Fruit fly (Drosophila melanogaster) Kc167 (cell line): ENCODE data around the gene CG15743.

Experiments
- Myc ChIP-seq: fragments of >200 bp; optimal IDR thresholded peaks from 2 replicates; lab custom pipeline; 2017; ENCODE audit warnings: missing external identifiers
- Sin3A ChIP-seq: fragments of >200 bp; optimal IDR thresholded peaks from 2 replicates; lab custom pipeline; 2018; ENCODE audit warnings: missing external identifiers
- h ChIP-seq: fragments of >200 bp; optimal IDR thresholded peaks from 3 replicates; lab custom pipeline; 2018; ENCODE audit warnings: missing external identifiers
- insv ChIP-seq: fragments of >200 bp; optimal IDR thresholded peaks from 3 replicates; lab custom pipeline; 2018; ENCODE audit warnings: missing external identifiers
- psq ChIP-seq: fragments of >200 bp; optimal IDR thresholded peaks from 2 replicates; lab custom pipeline; 2017; ENCODE audit warnings: missing external identifiers
- ttk ChIP-seq: sonication (Bioruptor generic); optimal IDR thresholded peaks from 2 replicates; lab custom pipeline; 2017; ENCODE audit warnings: missing external identifiers

The CG15743 gene

DNA sequence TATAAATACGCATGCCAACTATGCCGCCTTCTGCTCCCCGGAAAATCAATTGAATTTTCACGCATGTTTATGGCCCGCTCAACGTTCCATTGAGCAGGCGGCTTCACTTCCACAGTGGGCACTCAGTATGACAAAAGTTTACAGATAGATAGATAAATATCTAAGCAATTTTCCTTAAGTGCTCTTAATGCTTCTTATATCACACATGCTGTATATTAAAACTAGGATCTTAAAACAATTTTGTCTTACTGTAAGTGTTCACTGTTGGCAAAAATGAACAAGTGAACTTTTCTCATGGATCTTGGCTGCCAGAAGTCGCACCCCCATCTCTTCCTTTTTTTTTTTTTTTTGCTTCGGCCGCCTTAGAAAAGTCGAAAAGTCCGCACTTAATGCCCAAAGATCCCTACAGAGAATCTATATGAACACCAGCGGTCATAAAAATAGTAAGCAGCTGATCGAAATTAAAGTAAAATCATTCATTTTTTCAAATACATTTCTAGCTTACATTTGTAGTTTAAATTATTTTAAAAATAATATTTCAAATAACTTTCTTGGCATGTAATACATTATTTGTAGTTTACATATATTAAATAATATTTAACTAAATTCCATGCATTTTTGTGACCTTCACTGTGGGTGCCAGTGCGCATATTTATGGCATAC lies 32.3 kb upstream of the CG15743 start:
- TF ChIP-seq psq, result no peak

DNA sequence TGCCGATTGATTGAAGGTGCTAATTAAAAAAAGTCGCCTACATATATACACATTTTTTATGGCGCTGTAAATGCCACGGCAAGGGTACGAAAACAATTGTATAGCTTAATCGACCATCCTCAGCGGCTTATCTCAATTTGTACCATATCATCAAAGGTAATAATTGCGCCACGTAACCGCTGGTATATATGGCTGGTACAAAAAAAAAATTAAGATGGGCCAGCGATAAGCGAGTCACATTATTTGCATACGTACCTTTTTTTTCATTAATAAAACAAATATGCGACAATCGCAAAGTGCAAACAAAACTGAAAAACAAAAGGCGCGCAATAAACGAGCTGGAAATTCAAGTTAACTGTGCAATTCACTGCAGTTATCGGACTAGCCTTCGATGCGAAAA lies 31.1 kb upstream of the CG15743 start:
- TF ChIP-seq insv, result no peak
- TF ChIP-seq h (lab: Kevin White, UChicago), result no peak
- TF ChIP-seq psq, result no peak
- no peak for TF ChIP-seq Sin3A
- no peak for TF ChIP-seq ttk
- no peak for TF ChIP-seq Myc (lab: Kevin White, UChicago)

DNA sequence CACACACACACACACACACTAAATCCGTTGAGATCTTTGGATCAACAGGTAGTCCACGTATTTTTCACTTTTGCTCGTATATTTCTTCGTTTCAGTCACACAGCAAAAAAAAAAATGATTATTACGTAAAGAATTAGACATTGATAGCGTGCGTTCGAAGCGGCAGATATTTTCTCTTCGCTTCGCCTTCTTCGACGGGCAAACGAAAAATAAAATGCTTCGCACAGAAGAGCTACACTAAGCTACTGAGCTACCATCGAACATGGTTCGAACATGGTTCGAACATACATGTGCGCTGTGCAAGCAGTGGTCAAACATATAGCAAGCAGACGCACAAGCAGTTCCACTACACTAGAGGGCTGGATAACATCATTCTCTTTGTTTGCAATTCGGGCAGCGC lies 28.5 kb upstream of the CG15743 start:
- TF ChIP-seq psq (no peak), ttk (no peak), Sin3A (no peak), insv (no peak), Myc (lab: Kevin White, UChicago) (no peak), h (lab: Kevin White, UChicago) (no peak)

DNA sequence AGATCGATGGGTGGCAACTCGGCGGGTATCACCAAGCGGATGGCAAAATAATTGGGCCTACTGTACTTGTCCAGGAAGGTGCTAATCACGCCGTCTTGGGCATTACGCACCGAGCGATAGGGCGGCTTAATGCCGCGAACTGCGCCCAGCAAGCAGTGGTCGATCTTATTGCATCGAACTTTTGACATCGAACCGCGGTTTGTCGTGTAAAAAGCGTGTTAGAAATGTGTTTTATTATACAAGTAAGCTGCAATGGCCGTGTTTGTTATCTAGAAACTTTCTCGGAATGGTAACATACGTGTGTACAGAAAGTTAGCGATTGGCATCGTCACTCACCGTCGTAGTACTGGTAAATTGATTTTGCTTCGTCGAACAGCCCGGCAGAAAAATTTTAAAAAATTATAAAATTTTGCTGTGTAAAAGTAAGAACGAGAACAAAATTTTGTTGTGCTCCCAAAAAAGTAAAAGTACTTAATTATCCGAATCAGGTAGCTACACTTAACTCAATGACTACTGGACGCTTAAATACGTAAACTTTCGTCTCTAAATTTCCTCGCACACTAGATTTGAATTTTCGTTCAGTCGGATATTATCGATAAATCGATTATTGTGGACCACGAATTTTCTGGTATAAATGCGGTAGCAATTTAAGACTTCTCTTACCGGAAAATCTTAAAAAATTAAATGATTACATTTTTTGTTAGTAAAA lies 27.3 kb upstream of the CG15743 start, which contains the start of the genes mew and CG15742:
Gene mew (minus strand): TSS at position 443 of the 709 bp plus-strand sequence.
Gene CG15742 (minus strand): TSS at position 448 of the 709 bp plus-strand sequence.
- TF ChIP-seq Sin3A (no peak), Myc (lab: Kevin White, UChicago) (no peak), psq (no peak), ttk (no peak), h (lab: Kevin White, UChicago) (no peak), insv (no peak)

DNA sequence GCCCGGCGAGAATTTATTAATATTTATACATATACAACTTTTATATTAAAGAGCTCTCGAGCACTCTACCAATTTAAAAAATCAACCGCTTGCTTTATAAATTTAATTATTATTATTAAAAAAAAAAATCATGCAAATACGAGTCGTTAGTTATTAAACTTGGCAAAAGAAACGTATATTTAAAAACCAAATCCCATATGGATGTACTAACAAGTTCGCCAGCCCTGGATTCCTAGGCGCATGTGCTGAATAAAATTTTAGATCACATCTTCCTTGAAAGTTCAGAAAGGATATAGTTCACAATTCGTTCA lies 26.8 kb upstream of the CG15743 start, which contains the start of gene comt:
Gene comt (plus strand): TSS at position 265 of the 311 bp plus-strand sequence.
- no peak for TF ChIP-seq psq

DNA sequence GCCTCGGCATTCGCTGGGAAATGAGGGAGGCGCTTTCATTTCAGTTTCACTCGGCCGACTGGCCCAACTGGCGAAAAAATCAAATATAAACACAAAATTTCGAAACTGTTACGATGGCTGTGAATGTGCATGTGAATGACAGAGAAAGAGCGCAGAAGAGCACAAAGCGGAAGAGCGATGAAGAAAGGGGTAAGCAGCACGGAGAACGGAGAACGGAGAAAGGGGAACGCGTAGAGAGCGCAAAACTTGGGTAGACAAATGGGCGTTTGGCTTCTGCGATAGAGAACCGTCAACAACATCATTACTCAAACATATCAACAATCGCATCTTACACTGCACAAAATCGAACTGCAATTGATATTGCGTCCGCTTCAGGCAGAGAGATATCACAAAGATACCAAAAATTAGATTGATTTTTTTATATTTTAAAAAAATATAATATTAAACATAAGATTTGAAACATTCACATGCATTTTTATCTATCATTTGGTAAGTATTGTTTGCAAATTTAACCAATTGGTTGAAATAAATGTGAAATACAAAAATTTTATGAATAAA lies 12.8 kb upstream of the CG15743 start:
- TF ChIP-seq Myc (lab: Kevin White, UChicago) (no peak), ttk (no peak), insv (no peak), psq (no peak), Sin3A (no peak), h (lab: Kevin White, UChicago) (no peak)

DNA sequence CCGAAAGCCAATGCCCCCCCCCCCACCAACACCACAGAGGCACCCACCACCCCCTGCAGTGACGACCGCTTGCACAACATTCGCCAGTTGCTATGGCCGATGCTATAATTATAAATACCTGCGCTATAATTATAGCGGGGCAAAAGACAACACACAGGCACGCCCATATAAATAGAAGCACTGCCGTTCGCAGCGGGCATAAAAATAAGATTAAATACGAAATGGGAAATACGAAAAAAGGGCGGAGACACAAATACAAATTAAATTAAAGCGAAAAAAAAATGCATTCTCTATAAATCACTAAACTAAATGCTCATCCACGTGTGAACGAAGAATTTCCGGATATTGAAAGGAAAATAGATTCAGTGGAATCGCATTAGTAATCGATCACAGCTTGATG lies 12.1 kb upstream of the CG15743 start:
- TF ChIP-seq Sin3A, result no peak
- no peak for TF ChIP-seq ttk
- TF ChIP-seq psq, result no peak
- no peak for TF ChIP-seq Myc (lab: Kevin White, UChicago)

DNA sequence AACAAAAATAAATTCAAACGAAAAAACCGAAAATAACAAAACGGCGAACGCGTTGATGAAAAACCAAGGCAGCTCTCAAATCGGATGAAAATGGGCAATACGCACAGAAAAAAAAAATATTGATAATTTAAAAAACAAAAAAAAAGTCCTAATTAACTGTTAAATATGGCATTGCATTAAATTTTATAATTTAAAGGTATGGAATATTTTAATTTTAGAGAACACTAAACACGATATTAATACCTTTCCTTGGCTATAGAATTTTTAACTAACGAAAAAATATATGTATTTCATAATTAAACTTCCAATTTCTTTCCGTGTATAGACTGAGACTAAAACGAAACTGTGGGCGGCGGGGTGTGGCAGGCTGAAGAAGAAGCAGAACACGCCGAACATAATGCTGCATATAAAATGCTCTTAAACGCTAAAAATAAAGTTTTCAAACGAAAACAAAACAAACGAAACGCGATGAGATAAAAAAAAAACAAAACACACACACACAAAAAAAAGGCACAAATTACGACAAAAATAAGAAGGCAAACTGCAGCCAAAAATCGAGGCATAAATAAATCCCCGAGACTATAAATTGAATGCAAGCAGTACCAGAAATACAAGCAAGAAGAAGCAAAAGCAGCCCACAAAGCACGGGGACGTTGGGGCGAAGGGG lies 10.9 kb upstream of the CG15743 start:
- no peak for TF ChIP-seq Sin3A

DNA sequence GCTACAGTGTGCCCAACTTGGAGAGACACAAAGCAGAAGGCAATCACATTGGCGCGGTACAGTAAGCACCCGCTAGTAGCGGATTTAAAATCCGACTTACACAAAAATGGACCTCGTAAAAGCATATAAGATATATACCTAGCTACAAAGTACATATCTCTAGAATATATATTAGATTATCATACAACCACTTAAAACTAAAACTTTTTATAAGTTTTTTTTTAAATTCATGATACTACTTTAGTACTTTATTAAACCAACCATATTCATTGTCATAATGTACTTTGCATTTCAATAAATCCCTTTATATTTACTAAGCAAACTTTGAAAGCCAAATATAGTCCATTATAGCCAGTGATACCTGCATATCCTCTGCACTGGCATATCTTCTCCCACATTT lies 10.4 kb upstream of the CG15743 start:
- TF ChIP-seq Myc (lab: Kevin White, UChicago), result no peak
- no peak for TF ChIP-seq Sin3A
- TF ChIP-seq h (lab: Kevin White, UChicago), result no peak
- TF ChIP-seq ttk, result no peak
- no peak for TF ChIP-seq psq
- TF ChIP-seq insv, result no peak

DNA sequence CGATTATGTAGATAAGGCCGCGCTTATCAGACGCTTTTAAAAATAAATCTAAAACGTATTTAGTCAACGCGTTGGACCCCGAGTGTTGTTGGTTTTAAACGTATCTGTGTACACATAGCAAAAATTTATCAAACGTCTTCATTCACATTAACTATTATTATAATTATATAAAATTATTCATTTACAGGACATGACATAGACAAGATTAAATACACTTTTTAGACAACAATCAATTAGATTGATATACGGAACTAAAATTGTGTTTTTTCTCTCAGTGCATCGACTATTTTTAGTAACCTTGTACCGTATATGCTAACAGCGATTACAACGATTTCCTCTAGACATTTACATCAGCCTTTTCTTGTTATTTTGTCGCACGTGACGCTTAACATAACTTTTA lies 8.8 kb upstream of the CG15743 start:
- TF ChIP-seq ttk, result no peak
- no peak for TF ChIP-seq psq
- TF ChIP-seq Myc (lab: Kevin White, UChicago), result no peak
- no peak for TF ChIP-seq Sin3A
- TF ChIP-seq insv, result no peak
- TF ChIP-seq h (lab: Kevin White, UChicago), result no peak

DNA sequence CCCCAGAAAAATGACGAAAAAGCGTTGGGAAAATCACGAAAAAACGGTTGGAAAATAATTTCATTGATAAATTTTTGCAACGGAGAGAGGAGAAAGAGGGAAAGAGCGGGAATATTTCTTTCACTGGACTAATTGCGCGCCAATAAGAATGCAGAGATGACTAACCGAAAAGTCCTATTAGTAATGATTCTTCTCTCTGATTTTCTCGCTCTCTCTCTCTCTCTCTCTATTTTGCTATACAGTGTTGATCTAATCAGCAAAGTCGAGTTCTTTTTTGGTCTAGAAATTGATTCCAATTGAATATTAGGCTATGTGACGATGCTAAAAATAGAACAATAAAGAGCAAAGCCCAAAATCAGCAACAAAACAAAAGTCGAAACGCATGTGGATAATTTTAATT lies 8.4 kb upstream of the CG15743 start:
- TF ChIP-seq h (lab: Kevin White, UChicago) (no peak), ttk (no peak), insv (no peak)

DNA sequence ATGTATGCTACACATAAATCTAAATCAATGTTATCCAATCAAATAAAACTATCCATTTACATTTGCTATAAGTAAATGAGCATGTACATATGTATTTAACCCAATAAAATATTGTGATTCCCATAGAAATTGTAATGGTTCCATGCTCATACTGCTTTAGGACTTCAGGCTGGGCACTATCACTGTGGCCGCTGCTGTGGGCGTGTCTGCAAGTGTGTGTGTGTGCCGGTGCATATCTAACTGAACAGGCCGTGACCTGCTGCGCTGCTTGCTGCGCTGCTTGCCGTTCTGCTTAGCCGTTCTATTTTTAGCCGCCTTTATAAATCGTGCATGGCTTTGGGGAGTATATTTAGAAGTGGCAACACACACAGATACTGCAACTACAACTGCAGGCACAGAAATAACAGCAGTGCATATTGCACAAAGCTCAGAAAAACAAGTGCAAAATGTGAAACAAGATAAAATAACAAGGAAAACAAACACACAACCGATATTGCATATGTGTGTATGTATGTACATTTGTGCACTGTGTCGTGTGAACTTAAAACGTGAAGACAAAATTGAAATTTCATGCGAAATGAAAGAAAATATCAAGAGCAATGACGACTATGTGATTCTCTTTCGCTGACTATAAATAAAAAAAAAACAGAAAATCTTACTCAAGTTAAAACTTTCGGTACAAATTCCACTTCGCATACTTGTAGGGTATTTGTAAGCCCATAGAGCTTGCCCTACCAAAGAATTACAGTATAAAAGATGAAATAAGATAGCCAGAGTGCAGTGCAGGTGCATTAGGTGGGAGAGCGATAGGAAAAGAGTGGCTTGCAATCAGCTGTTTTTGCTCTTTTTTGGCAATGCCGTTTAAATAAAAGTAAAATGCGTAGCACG lies 7.7 kb upstream of the CG15743 start:
- TF ChIP-seq Myc (lab: Kevin White, UChicago) (no peak), psq (no peak), h (lab: Kevin White, UChicago) (no peak), insv (no peak)

DNA sequence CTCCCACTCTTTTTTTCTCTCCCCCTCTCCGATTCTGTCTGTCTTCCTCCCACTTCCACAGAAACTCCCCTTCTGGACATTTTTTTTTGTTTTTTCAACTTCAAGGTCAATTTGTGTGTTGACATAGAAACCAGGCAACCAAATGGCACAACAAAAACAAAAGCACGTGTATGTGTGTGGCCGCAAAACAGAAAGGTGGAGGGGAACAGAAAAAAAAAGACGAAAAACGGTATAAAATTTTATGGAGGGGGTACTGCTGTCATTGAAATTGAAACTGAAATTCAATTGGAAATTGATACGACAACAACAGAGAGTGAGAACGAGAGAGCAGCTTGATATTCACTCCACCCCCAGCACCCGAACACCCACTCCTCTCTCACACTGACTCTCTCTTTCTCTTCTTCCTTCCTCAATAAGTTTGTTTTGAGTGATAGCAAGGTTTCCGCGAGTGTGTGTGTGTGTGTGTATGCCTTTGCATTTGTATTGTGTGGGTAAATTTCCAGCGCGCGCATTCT lies 7.0 kb upstream of the CG15743 start:
- TF ChIP-seq h (lab: Kevin White, UChicago), result no peak
- no peak for TF ChIP-seq Sin3A
- TF ChIP-seq psq, result no peak
- TF ChIP-seq insv, result no peak
- TF ChIP-seq Myc (lab: Kevin White, UChicago), result no peak
- TF ChIP-seq ttk, result no peak
